Worm (Caenorhabditis elegans) whole organism, young adult: ENCODE results near the gene tsp-17.

Experiments used
- F49E8.2 ChIP-seq: sonication (generic microtip); optimal IDR thresholded peaks from 3 replicates; lab custom pipeline; 2017; ENCODE audit warnings: missing genetic modification characterization, mild to moderate bottlenecking, missing compliant biosample characterization, antibody characterized with exemption, moderate library complexity; ENCODE audit not compliant: insufficient read depth
- K12H6.12 ChIP-seq: fragments of 200-800 bp; sonication (Bioruptor generic); optimal IDR thresholded peaks from 2 replicates; lab custom pipeline; 2018; ENCODE audit warnings: mild to moderate bottlenecking, missing genetic modification characterization, missing compliant biosample characterization
- Y79H2A.3 ChIP-seq: fragments of 200-800 bp; sonication (Bioruptor generic); conservative IDR thresholded peaks from 2 replicates; pipeline ENCODE4 v1.3.6; 2022; ENCODE audit warnings: missing genetic modification reagents, missing genetic modification characterization, missing compliant biosample characterization
- akir-1 ChIP-seq: fragments of 200-800 bp; sonication (Bioruptor generic); optimal IDR thresholded peaks from 2 replicates; lab custom pipeline; 2018; ENCODE audit warnings: mild to moderate bottlenecking, missing genetic modification characterization, moderate library complexity, missing compliant biosample characterization
- athp-1 ChIP-seq: sonication (generic microtip); optimal IDR thresholded peaks from 2 replicates; lab custom pipeline; 2017; ENCODE audit warnings: mild to moderate bottlenecking, missing genetic modification characterization, missing compliant biosample characterization
- him-1 ChIP-seq: sonication (generic microtip); optimal IDR thresholded peaks from 2 replicates; lab custom pipeline; 2016; ENCODE audit warnings: missing genotype, missing genetic modification reagents, missing genetic modification characterization, missing compliant biosample characterization
- madf-8 ChIP-seq: fragments of 200-800 bp; sonication (Bioruptor generic); conservative IDR thresholded peaks from 2 replicates; pipeline ENCODE4 v1.3.6; 2022; ENCODE audit warnings: missing genetic modification reagents, missing genetic modification characterization, missing compliant biosample characterization
- pha-4 ChIP-seq: fragments of 150-350 bp; sonication (generic microtip); optimal IDR thresholded peaks from 2 replicates; lab custom pipeline; 2014; ENCODE audit warnings: missing biosample characterization, missing genetic modification reagents, missing genetic modification characterization

ce11 chrX:3715835-3716234, 34.9 kb downstream of the tsp-17 start:
- TF ChIP-seq Y79H2A.3 (no peak), pha-4 (tag; lab: Kevin White, UChicago) (no peak), madf-8 (GFP tag; lab: Robert Waterston, UW) (no peak), him-1 (tag; lab: Kevin White, UChicago) (no peak), athp-1 (tag; lab: Kevin White, UChicago) (no peak), F49E8.2 (tag; lab: Kevin White, UChicago) (no peak), akir-1 (GFP tag; lab: Kevin White, UChicago) (no peak), K12H6.12 (tag; lab: Kevin White, UChicago) (no peak)
